Worm (Caenorhabditis elegans): ENCODE data around the gene ZK402.1.

DNA sequence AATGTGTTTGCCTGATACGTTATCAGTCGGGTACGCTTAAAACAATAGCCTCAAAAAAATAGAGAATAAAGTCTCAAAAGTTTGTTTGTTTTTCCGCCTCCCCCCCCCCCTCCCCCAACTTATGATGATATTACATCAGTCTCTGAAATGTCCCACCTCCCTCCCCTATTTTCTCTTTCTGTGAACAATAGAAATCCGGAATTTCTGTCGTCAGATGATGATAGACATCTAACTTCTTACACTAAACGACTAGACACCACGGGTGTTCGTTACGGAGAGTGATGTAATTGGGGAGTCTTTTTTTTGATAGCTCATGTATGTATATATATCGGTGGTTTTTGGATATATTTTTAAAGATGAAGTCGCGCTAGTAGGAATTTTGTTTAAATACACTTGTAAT, 9.6 kb upstream of the ZK402.1 start:
- TF ChIP-seq nhr-77 (tag; optimal IDR thresholded peaks at IDR 0.05) (no peak), fos-1 (tag; optimal IDR thresholded peaks at IDR 0.05) (no peak), aly-2 (tag; optimal IDR thresholded peaks at IDR 0.05) (no peak), nhr-12 (tag; optimal IDR thresholded peaks at IDR 0.05) (no peak), aha-1 (tag; optimal IDR thresholded peaks at IDR 0.05) (no peak)

Data from whole organism, L1 larva.